Fruit fly (Drosophila melanogaster): Measurements from ENCODE around the gene eIF2A.

eIF2A gene

DNA sequence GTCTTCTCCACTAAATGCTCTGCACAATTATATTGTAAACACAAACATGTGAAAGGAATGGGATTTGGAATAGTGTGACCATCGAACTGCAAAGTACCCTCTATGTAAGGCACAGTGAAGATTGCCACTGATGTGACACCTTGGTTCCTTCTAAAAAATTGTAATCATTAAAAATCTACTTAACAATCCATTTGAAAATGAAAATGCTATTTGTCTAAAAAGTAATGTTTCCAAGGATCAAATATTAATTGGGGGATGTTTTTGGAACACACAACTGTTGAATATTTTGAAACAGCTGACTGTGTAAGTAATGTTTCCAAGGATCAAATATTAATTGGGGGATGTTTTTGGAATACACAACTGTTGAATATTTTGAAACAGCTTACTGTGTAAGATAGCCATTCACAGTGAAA lies 3.6 kb downstream of the eIF2A start, which contains the start of gene CG32448 (continued):
- TF ChIP-seq Tbp (GFP tag; optimal IDR thresholded peaks at IDR 0.05) (no peak), CG6791 (GFP tag; IDR thresholded peaks at IDR 0.05; ENCODE audit: partially characterized antibody) (no peak), inv (GFP tag; IDR thresholded peaks at IDR 0.05; ENCODE audit: partially characterized antibody) (no peak), CG15696 (tag; optimal IDR thresholded peaks at IDR 0.05) (peak; percentile 48), pita (GFP tag; optimal IDR thresholded peaks at IDR 0.05) (no peak), Taf1 (GFP tag; IDR thresholded peaks at IDR 0.05) (peak; percentile 61; the same call in 1 of the 2 replicates), Oaz (GFP tag; IDR thresholded peaks at IDR 0.05) (peak; percentile 30; the same call in 1 of the 2 replicates), ranshi (GFP tag; IDR thresholded peaks at IDR 0.05) (peak; percentile 71), ap (GFP tag; IDR thresholded peaks at IDR 0.05) (0 out of 2 replicates have a peak, but pooled peaks have one; percentile 42), CG12942 (GFP tag; optimal IDR thresholded peaks at IDR 0.05) (peak; percentile 50), CG9932 (GFP tag; IDR thresholded peaks at IDR 0.05) (peak; percentile 79), CG15269 (tag; optimal IDR thresholded peaks at IDR 0.05) (peak; percentile 56), NC2β (GFP tag; optimal IDR thresholded peaks at IDR 0.05) (peak; percentile 56), CG33213 (GFP tag; optimal IDR thresholded peaks at IDR 0.05) (peak; percentile 19), CG13287 (GFP tag; IDR thresholded peaks at IDR 0.05; ENCODE audit: partially characterized antibody) (peak; percentile 19; the same call in 1 of the 2 replicates), CG17829 (tag; optimal IDR thresholded peaks at IDR 0.05) (peak; percentile 44), CG9609 (GFP tag; optimal IDR thresholded peaks at IDR 0.05) (peak; percentile 58), stwl (tag; optimal IDR thresholded peaks at IDR 0.05) (peak; percentile 59), CG6689 (GFP tag; IDR thresholded peaks at IDR 0.05) (peak; percentile 65), CG7839 (tag; optimal IDR thresholded peaks at IDR 0.05) (peak; percentile 62), CG11456 (GFP tag; IDR thresholded peaks at IDR 0.05) (peak; percentile 78), tgo (GFP tag; IDR thresholded peaks at IDR 0.05) (peak; percentile 71), CG2202 (tag; optimal IDR thresholded peaks at IDR 0.05) (no peak), CG14050 (GFP tag; IDR thresholded peaks at IDR 0.05) (peak; percentile 64), CG10267 (tag; optimal IDR thresholded peaks at IDR 0.05) (peak; percentile 63), jumu (GFP tag; optimal IDR thresholded peaks at IDR 0.05) (peak; percentile 58), pzg (GFP tag; optimal IDR thresholded peaks at IDR 0.05) (peak; percentile 48), CG14441 (GFP tag; IDR thresholded peaks at IDR 0.05) (peak; percentile 79), shn (GFP tag; optimal IDR thresholded peaks at IDR 0.05) (peak; percentile 80), gem (tag; optimal IDR thresholded peaks at IDR 0.05) (peak; percentile 73), tx (GFP tag; optimal IDR thresholded peaks at IDR 0.05) (peak; percentile 61), CG10543 (GFP tag; optimal IDR thresholded peaks at IDR 0.05) (peak; percentile 14), en (GFP tag; optimal IDR thresholded peaks at IDR 0.05) (peak; percentile 47), chif (GFP tag; optimal IDR thresholded peaks at IDR 0.05) (peak; percentile 26 to 74), Scr (GFP tag; IDR thresholded peaks at IDR 0.05; ENCODE audit: partially characterized antibody) (no peak), Dref (GFP tag; IDR thresholded peaks at IDR 0.05) (no peak), CG10321 (GFP tag; IDR thresholded peaks at IDR 0.05) (no peak), Dip2 (GFP tag; IDR thresholded peaks at IDR 0.05) (no peak), CG14667 (GFP tag; IDR thresholded peaks at IDR 0.05) (peak; percentile 63), NC2α (GFP tag; optimal IDR thresholded peaks at IDR 0.05) (peak; percentile 30), Ets97D (GFP tag; optimal IDR thresholded peaks at IDR 0.05) (peak; percentile 60), CG42726 (GFP tag; IDR thresholded peaks at IDR 0.05; ENCODE audit: partially characterized antibody) (no peak), ken (GFP tag; IDR thresholded peaks at IDR 0.05) (peak; percentile 71), CG9215 (GFP tag; IDR thresholded peaks at IDR 0.05) (peak; percentile 60), pnt (GFP tag; optimal IDR thresholded peaks at IDR 0.05) (peak; percentile 54), mam (GFP tag; optimal IDR thresholded peaks at IDR 0.05) (peak; percentile 64), gt (GFP tag; IDR thresholded peaks at IDR 0.05) (no peak), wdn (GFP tag; IDR thresholded peaks at IDR 0.05) (0 out of 2 replicates have a peak, but pooled peaks have one; percentile 49), CG18262 (tag; optimal IDR thresholded peaks at IDR 0.05) (peak; percentile 52), vvl (GFP tag; IDR thresholded peaks at IDR 0.05) (peak; percentile 83), nom (GFP tag; optimal IDR thresholded peaks at IDR 0.05) (peak; percentile 6)
